Worm (Caenorhabditis elegans): ENCODE results near the gene sre-45.

- TF ChIP-seq him-1 (tag; optimal IDR thresholded peaks at IDR 0.05) (no peak), W03F9.2 (tag; optimal IDR thresholded peaks at IDR 0.05) (no peak)
Measured at ce11 chrII:13470655-13471054, 47.0 kb upstream of the sre-45 start.

All from whole organism, L4/young adult.